Fruit fly (Drosophila melanogaster) S2 (cell line): ENCODE results near the gene Sc2.

Experiments used
- CG8478 ChIP-seq: fragments of >200 bp; optimal IDR thresholded peaks from 2 replicates; lab custom pipeline; 2018
- CTCF ChIP-seq, 2 experiments: fragments of >200 bp; optimal IDR thresholded peaks; 2 replicates each; lab custom pipeline; 2018

The Sc2 gene

DNA sequence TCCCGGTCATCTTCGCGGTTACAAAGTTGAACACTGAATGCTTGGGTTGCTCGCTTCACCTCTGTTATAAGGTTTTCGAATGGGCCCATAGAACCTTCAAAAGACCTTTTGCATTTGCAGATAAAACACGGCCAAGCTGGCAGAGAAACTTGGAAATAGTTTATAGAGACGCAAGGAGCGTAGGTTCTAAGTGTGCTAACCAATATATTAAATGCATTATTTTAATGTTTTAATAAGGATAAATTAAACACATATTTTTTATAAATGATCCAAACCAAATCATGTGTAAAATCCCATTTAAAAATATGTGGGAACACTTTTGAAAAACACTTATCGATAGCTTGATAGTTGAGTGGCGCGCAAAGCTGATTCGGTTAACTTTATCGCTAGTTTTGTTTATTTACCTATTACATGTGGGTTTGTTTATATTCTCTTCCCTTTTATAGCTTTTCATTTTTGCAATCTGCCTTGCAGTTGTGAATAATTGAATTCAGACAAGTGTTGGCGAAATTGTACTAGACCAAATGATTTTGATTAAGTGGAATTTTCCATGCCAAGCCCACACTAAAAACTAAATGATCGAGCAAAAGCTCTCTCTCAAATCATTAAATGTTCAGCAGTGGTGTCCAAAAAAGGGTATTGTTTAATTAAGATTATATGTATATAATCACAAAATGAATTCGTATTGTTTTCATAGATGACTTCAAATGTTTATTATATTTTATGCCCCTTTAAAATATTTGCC, 37.0 kb downstream of the Sc2 start, which contains the start of gene CG12766:
Gene CG12766 (minus strand): TSS at position 51 of the 745 bp plus-strand sequence.
- no peak for TF ChIP-seq CG8478
- TF ChIP-seq CTCF (optimal IDR thresholded peaks at IDR 0.05; lab: Kevin White, UChicago) = no peak

DNA sequence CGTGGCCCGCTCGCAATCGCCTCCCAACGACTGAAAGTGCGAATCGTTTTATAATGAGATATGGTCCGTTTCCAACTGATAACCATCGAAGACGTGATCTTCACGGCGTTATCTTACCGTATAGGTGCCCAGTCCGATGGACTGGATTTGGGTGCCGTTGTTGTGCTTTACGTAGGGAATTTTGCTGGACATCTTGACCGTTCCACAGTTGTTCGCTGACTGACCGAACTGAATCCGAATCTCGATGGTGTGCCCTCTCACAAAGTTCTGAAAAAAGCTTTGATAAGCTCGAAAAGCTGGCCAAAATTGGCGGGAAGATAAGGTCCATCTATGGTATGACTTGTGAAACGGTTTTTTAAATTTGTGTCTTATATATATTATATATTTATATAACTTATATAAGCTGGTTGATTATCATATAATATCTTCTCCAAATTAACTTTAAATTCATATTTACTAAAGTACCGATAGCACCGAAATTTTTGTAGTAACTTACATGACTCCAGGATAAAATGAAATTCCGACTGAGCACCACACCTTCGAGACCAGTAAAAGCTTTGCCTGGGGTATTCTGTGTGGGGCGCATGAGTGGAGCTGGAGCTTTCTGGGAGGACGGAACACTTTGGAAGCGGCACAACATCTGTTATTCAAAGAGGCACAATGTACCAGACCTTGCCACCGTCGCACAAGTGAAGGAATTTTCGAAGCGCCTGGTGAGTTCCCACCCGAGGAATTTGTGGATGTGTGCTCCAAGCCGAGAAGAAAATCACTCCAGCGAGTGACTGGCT, 39.1 kb downstream of the Sc2 start, which contains the start of the genes CG10863 and CG14982:
Gene CG10863 (minus strand): TSS at position 225 of the 788 bp plus-strand sequence.
Gene CG14982 (plus strand): TSS at position 470 of the 788 bp plus-strand sequence.
- TF ChIP-seq CTCF (optimal IDR thresholded peaks at IDR 0.05; lab: Kevin White, UChicago) = no peak
- TF ChIP-seq CG8478 = no peak

DNA sequence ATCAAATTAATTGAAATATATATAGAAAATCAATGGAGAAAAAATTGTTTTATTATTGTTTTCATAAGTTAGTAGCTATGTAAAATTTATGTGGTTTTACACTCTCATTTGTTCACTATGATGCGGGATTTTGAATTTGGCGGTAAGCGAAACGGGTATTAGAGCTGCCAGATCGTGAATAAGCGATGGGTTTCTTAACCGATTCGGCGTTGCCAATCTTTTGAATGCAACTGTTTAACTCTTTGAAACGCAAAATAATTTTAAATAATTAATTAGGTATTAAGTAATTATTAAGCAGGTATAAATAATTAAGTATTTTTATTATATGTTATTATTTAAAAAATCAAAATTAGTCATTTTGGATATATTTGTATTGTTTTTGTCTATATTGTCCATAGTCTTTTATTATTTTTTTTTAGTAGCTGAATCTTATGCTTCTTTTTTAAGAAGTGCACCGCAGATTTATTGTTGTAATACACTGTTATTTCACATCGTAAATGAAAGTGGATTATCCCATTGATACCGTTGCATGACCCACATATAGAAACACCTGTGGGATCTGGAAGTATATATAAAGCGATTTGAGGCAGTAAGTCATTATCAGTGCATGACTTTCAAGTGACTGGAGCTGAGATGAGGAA, 44.1 kb downstream of the Sc2 start, which contains the start of gene CG10853:
Gene CG10853 (plus strand): TSS at position 591 of the 641 bp plus-strand sequence.
- TF ChIP-seq CG8478 = no peak
- TF ChIP-seq CTCF (optimal IDR thresholded peaks at IDR 0.05; lab: Kevin White, UChicago) = no peak

DNA sequence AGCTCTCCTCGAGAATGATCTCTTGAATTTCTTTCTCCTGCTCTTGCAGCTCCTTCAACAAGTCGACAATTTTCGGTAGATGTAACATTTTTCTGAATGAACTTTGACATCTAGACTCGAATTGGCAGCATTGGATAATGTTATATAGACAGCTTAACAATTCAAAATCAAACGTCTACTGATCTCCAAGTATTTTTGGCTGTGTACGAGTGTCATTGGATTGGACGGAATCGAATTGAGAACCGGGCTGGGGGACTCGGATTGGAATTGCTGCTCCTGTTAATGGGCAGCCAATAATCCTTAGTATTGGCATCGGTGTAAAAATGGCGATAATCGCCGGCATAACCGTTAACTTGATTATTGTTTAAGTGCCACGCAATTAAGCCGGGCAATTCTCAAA, 45.9 kb downstream of the Sc2 start, which contains the start of gene CG14983:
Gene CG14983 (minus strand): TSS at position 101 of the 400 bp plus-strand sequence.
- TF ChIP-seq CTCF (optimal IDR thresholded peaks at IDR 0.05; lab: Kevin White, UChicago) (no peak), CG8478 (no peak)

DNA sequence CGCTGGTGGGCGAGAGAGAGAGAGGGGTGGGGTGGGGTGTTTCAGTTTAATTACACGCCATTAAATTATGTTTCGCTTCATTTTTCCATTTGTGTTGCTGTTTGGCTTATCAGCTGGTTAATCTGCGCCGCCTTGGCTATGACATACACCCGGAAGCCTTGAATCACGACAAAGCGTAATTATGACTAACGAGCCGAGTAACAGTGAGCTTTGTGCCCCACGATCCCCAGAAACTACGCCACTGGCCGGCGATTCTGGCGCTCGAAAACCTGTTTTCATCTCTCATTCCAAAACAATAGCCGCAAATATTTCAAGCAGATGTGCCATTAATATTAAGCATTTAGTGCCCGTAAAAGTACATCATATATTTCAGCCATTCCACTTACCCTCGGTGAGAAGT, 48.6 kb downstream of the Sc2 start:
- TF ChIP-seq CTCF (optimal IDR thresholded peaks at IDR 0.05; lab: Kevin White, UChicago) = no peak
- TF ChIP-seq CG8478 = no peak

DNA sequence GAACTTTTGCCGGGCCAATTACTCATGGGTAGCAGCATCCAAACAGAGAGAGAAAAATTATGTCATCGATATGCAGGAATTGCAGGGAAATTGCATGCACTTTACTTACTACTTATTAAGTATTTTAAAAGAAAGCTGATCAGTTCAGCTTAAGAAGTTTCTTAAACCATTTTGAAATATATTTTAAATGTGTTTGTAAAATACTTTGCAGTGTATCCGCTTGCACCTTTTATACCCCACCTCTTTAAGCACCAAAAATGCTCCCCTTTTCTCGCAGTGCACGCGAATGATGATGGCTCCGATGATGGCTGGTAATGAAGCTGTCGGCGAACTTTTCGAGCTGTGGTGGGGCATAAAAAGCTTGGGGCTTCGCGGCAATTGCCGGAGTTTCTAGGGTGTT, 49.2 kb downstream of the Sc2 start, which contains the start of gene CG14984:
Gene CG14984 (minus strand): TSS at position 83 of the 400 bp plus-strand sequence.
- TF ChIP-seq CTCF (optimal IDR thresholded peaks at IDR 0.05; lab: Kevin White, UChicago) (no peak), CG8478 (no peak)
